Worm (Caenorhabditis elegans): ENCODE data around the gene C14B1.12.
A peak's percentile ranks its signal among the peaks of the same experiment; 100 is the strongest.

Gene C14B1.12

ce11 chrIII:3694572-3694971 lies 30.2 kb downstream of the C14B1.12 start, which contains the start of gene npr-15:
Gene npr-15, minus strand, starts transcription at chrIII:3694672.
- TF ChIP-seq nhr-10 (tag; optimal IDR thresholded peaks at IDR 0.05) = no peak
- TF ChIP-seq ZK337.2 (GFP tag; IDR thresholded peaks at IDR 0.05) = no peak
- TF ChIP-seq F49E8.2 (tag; optimal IDR thresholded peaks at IDR 0.05; ENCODE audit: borderline replicate concordance) = no peak
- no peak for TF ChIP-seq gei-8 (GFP tag; optimal IDR thresholded peaks at IDR 0.05)
- TF ChIP-seq nhr-28 (tag; optimal IDR thresholded peaks at IDR 0.05) = no peak
- no peak for TF ChIP-seq php-3 (GFP tag; IDR thresholded peaks at IDR 0.05)
- TF ChIP-seq ama-1 (optimal IDR thresholded peaks at IDR 0.05) = no peak
- TF ChIP-seq dmd-8 (GFP tag; IDR thresholded peaks at IDR 0.05) = no peak
- TF ChIP-seq ctbp-1 (GFP tag; IDR thresholded peaks at IDR 0.05) = no peak
- TF ChIP-seq unc-62 (GFP tag; optimal IDR thresholded peaks at IDR 0.05 in 1 of 2) = no peak
- TF ChIP-seq unc-62 (tag; optimal IDR thresholded peaks at IDR 0.05) = no peak
- TF ChIP-seq aly-2 (tag; optimal IDR thresholded peaks at IDR 0.05) = no peak
- TF ChIP-seq nhr-42 (GFP tag; IDR thresholded peaks at IDR 0.05) = no peak
- no peak for TF ChIP-seq skn-1 (tag; optimal IDR thresholded peaks at IDR 0.05)
- TF ChIP-seq unc-130 (GFP tag; optimal IDR thresholded peaks at IDR 0.05) = no peak
- no peak for TF ChIP-seq vab-7 (GFP tag; IDR thresholded peaks at IDR 0.05)
- no peak for TF ChIP-seq dmd-9 (GFP tag; IDR thresholded peaks at IDR 0.05)
- no peak for TF ChIP-seq Y48G9A.11 (GFP tag; IDR thresholded peaks at IDR 0.05)
- TF ChIP-seq unc-39 (tag; optimal IDR thresholded peaks at IDR 0.05) = no peak
- no peak for TF ChIP-seq hlh-30 (tag; optimal IDR thresholded peaks at IDR 0.05; ENCODE audit: insufficient read depth)
- no peak for TF ChIP-seq mep-1 (tag; optimal IDR thresholded peaks at IDR 0.05)

ce11 chrIII:3692516-3692915 lies 32.3 kb downstream of the C14B1.12 start:
- TF ChIP-seq egl-27 (tag; optimal IDR thresholded peaks at IDR 0.05) = no peak
- TF ChIP-seq hlh-11 (tag; optimal IDR thresholded peaks at IDR 0.05) = no peak
- peak; percentile 70 for TF ChIP-seq aha-1 (tag)
- no peak for TF ChIP-seq madf-9 (GFP tag; conservative IDR thresholded peaks at IDR 0.05)

ce11 chrIII:3682869-3683403 lies 41.8 kb downstream of the C14B1.12 start:
- TF ChIP-seq T26A8.4 (GFP tag; IDR thresholded peaks at IDR 0.05) (no peak), aly-2 (tag; optimal IDR thresholded peaks at IDR 0.05) (no peak), zip-11 (GFP tag; IDR thresholded peaks at IDR 0.05) (no peak), hlh-11 (tag; optimal IDR thresholded peaks at IDR 0.05) (no peak), dve-1 (tag; optimal IDR thresholded peaks at IDR 0.05; ENCODE audit: insufficient read depth) (peak; percentile 0), fkh-10 (GFP tag; optimal IDR thresholded peaks at IDR 0.05) (no peak), ceh-62 (tag; optimal IDR thresholded peaks at IDR 0.05) (no peak), Y105C5A.15 (GFP tag; IDR thresholded peaks at IDR 0.05) (no peak), dmd-6 (GFP tag; IDR thresholded peaks at IDR 0.05) (no peak), sdz-12 (GFP tag; optimal IDR thresholded peaks at IDR 0.05) (no peak), aha-1 (tag) (peak; percentile 91), jun-1 (tag; optimal IDR thresholded peaks at IDR 0.05) (no peak)

ce11 chrIII:3681351-3681938 lies 43.3 kb downstream of the C14B1.12 start:
- TF ChIP-seq ama-1 (optimal IDR thresholded peaks at IDR 0.05) (no peak), Y5F2A.4 (GFP tag; optimal IDR thresholded peaks at IDR 0.05) (no peak), ctbp-1 (GFP tag; IDR thresholded peaks at IDR 0.05) (no peak), F26F4.8 (GFP tag; conservative IDR thresholded peaks at IDR 0.05) (no peak), pqm-1 (tag; optimal IDR thresholded peaks at IDR 0.05) (no peak), daf-16 (GFP tag; optimal IDR thresholded peaks at IDR 0.05) (no peak), daf-16 (tag; optimal IDR thresholded peaks at IDR 0.05) (no peak), tag-97 (GFP tag; IDR thresholded peaks at IDR 0.05) (no peak), unc-62 (GFP tag; optimal IDR thresholded peaks at IDR 0.05 in 1 of 2) (peak in 1 of 2 experiments; percentile 8), unc-62 (tag; optimal IDR thresholded peaks at IDR 0.05) (no peak), ceh-62 (tag; optimal IDR thresholded peaks at IDR 0.05) (no peak), F10B5.3 (tag; optimal IDR thresholded peaks at IDR 0.05) (no peak), ztf-7 (tag; optimal IDR thresholded peaks at IDR 0.05) (no peak), snpc-4 (tag; optimal IDR thresholded peaks at IDR 0.05) (no peak), jun-1 (tag; optimal IDR thresholded peaks at IDR 0.05) (no peak), mep-1 (tag; optimal IDR thresholded peaks at IDR 0.05) (peak; percentile 17), rbr-2 (tag; optimal IDR thresholded peaks at IDR 0.05) (peak; percentile 31), Y105C5A.15 (GFP tag; IDR thresholded peaks at IDR 0.05) (no peak), nhr-42 (GFP tag; IDR thresholded peaks at IDR 0.05) (no peak), lim-7 (GFP tag; IDR thresholded peaks at IDR 0.05) (no peak), aha-1 (tag) (peak; percentile 48), ZK337.2 (GFP tag; IDR thresholded peaks at IDR 0.05) (no peak)

All from whole organism, L4 larva.